Worm (Caenorhabditis elegans) whole organism, dauer: Measurements from ENCODE around the gene F58E6.13.

ENCODE experiments used
- unc-62 ChIP-seq: sonication (generic microtip); optimal IDR thresholded peaks from 2 replicates; lab custom pipeline; 2017; ENCODE audit warnings: missing biosample characterization, missing genetic modification reagents, missing genetic modification characterization

The F58E6.13 gene

DNA sequence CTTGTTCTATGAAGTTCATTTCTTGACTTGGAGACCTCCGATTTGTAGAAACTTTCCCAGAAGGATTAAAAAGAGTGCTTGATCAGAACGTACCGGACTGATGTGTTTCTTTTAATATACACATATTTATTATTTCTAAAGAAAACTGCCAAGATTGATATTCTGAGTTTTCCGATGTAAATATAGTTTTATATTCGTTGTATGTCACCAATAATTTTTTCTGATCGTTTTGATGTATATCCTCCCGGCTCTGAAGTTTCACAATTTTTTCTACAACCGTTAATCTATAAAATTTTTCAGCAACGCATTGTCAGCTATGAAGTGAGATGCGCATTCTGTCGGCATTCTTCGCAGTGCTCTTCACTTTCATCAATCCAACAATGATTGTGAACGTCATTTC, 51.5 kb downstream of the F58E6.13 start, which contains the start of gene F46B6.9:
Gene F46B6.9 (plus strand): TSS at position 301 of the 400 bp plus-strand sequence.
- TF ChIP-seq unc-62 = no peak

DNA sequence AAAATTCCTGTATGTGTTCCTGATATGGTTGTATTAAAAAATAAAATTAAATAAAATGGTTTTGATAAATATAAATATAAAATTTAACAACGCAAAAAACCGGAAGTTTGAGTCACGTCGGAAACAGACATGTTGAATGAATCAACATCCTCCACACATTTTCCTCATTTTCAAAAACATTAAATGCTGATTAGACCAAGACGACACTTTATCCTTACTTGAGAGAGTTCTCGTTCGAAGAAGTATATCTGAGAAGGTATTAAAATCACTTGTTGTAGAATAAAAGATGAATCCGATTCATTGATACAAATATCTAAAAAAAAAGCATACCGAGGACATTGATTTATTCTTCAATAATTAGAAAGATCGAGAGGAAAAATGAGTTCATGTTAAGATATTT, 53.2 kb downstream of the F58E6.13 start:
- no peak for TF ChIP-seq unc-62
